Fruit fly (Drosophila melanogaster) whole organism, adult: Measurements from ENCODE around the gene indra.

Experiments
- CG11617 ChIP-seq: fragments of 200-800 bp; sonication (Bioruptor generic); optimal IDR thresholded peaks from 2 replicates; lab custom pipeline; 2017; ENCODE audit warnings: mild to moderate bottlenecking, missing biosample characterization, missing genetic modification reagents, missing genetic modification characterization
- CG14711 ChIP-seq: fragments of 200-800 bp; sonication (Bioruptor generic); optimal IDR thresholded peaks from 2 replicates; lab custom pipeline; 2018; ENCODE audit warnings: missing biosample characterization, mild to moderate bottlenecking, missing genetic modification characterization, moderate library complexity
- CG1620 ChIP-seq: fragments of 200-800 bp; sonication (Bioruptor generic); optimal IDR thresholded peaks from 2 replicates; lab custom pipeline; 2016; ENCODE audit warnings: missing biosample characterization, missing genetic modification characterization
- CG33017 ChIP-seq: fragments of 200-800 bp; sonication (Bioruptor generic); optimal IDR thresholded peaks from 2 replicates; lab custom pipeline; 2018; ENCODE audit warnings: missing biosample characterization, mild to moderate bottlenecking, missing genetic modification characterization, moderate library complexity
- CG5204 ChIP-seq: fragments of 200-800 bp; sonication (Bioruptor generic); optimal IDR thresholded peaks from 2 replicates; lab custom pipeline; 2016; ENCODE audit warnings: missing biosample characterization, missing genetic modification characterization
- Clk ChIP-seq: fragments of 200-800 bp; sonication (Bioruptor generic); optimal IDR thresholded peaks from 2 replicates; lab custom pipeline; 2017; ENCODE audit warnings: missing biosample characterization, missing genetic modification characterization
- Mnt ChIP-seq: fragments of 200-800 bp; sonication (Bioruptor generic); optimal IDR thresholded peaks from 2 replicates; lab custom pipeline; 2016; ENCODE audit warnings: missing biosample characterization, mild to moderate bottlenecking, missing genetic modification characterization
- bab1 ChIP-seq: fragments of 200-800 bp; sonication (Bioruptor generic); optimal IDR thresholded peaks from 3 replicates; lab custom pipeline; 2019; ENCODE audit warnings: missing biosample characterization, mild to moderate bottlenecking, missing genetic modification characterization, moderate library complexity
- cic ChIP-seq: fragments of 200-800 bp; sonication (Bioruptor generic); optimal IDR thresholded peaks from 2 replicates; lab custom pipeline; 2017; ENCODE audit warnings: missing biosample characterization, mild to moderate bottlenecking, missing genetic modification characterization, moderate library complexity
- kay ChIP-seq: fragments of 200-800 bp; sonication (Bioruptor generic); peaks from one replicate; lab custom pipeline; 2016; ENCODE audit warnings: missing biosample characterization, missing genetic modification characterization, borderline replicate concordance
- pad ChIP-seq: fragments of 200-800 bp; sonication (Bioruptor generic); optimal IDR thresholded peaks from 3 replicates; lab custom pipeline; 2017; ENCODE audit warnings: missing biosample characterization, missing genetic modification characterization, mild to moderate bottlenecking, moderate library complexity, missing genetic modification reagents
- tj ChIP-seq: fragments of 200-800 bp; sonication (Bioruptor generic); optimal IDR thresholded peaks from 3 replicates; lab custom pipeline; 2017; ENCODE audit warnings: missing biosample characterization, mild to moderate bottlenecking, missing genetic modification characterization, moderate library complexity

dm6 chr3L:1322159-1322558, 20.0 kb downstream of the indra start:
- TF ChIP-seq tj (GFP tag; lab: Kevin White, UChicago) = no peak
- no peak for TF ChIP-seq CG5204 (GFP tag; lab: Kevin White, UChicago)
- TF ChIP-seq CG11617 = no peak
- TF ChIP-seq cic (GFP tag; lab: Kevin White, UChicago) = no peak
- no peak for TF ChIP-seq pad (GFP tag; lab: Kevin White, UChicago)
- no peak for TF ChIP-seq CG33017
- TF ChIP-seq kay (GFP tag; lab: Kevin White, UChicago) = no peak
- no peak for TF ChIP-seq CG1620 (GFP tag; lab: Kevin White, UChicago)
- TF ChIP-seq Clk (GFP tag; lab: Kevin White, UChicago) = no peak
- TF ChIP-seq Mnt (GFP tag; lab: Kevin White, UChicago) = no peak
- TF ChIP-seq bab1 (GFP tag; lab: Kevin White, UChicago) = no peak
- TF ChIP-seq CG14711 (tag; lab: Kevin White, UChicago) = no peak
